Fruit fly (Drosophila melanogaster): ENCODE data around the gene Dlic.

- no peak for TF ChIP-seq CG8478 (optimal IDR thresholded peaks at IDR 0.05)
- no peak for TF ChIP-seq CTCF (optimal IDR thresholded peaks at IDR 0.05)
These were observed 48.9 kb downstream of the Dlic start for dm6 chrX:11203104-11203503.

All from S2 (cell line).